Fruit fly (Drosophila melanogaster): Measurements from ENCODE around the gene CG13972.
A peak's percentile ranks its signal among the peaks of the same experiment; 100 is the strongest.

The CG13972 gene

DNA sequence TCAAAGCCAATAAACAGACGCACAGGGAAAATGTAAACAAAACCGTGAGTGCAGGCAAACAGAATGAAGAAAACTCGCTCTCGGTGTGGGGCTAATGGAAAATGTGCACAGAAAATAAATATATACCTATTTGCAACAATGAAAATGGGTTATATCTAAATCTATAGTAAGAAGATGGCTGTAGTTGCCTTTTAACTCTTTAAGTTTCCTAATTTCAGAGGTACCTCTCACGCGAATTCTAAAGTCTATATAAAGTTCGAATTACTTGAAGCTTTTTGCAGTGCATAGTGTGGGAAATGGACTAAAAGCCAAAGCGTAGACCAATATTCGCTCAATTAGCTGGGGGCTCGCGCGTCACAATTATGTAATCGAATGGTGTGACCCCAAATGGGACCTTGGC, 37.9 kb upstream of the CG13972 start (continued):
- no peak for TF ChIP-seq hth (optimal IDR thresholded peaks at IDR 0.05)
- TF ChIP-seq CG9437 (GFP tag; optimal IDR thresholded peaks at IDR 0.05): peak; percentile 61
- peak; percentile 73 for TF ChIP-seq CG2875 (GFP tag; optimal IDR thresholded peaks at IDR 0.05)
- peak; percentile 81 for TF ChIP-seq CG4820 (GFP tag; optimal IDR thresholded peaks at IDR 0.05)
- peak; percentile 83 for TF ChIP-seq HLH3B (GFP tag; IDR thresholded peaks at IDR 0.05)
- TF ChIP-seq klu (GFP tag; IDR thresholded peaks at IDR 0.05): peak; percentile 53
- TF ChIP-seq corto (GFP tag; optimal IDR thresholded peaks at IDR 0.05): no peak
- TF ChIP-seq CG30020 (tag; optimal IDR thresholded peaks at IDR 0.05): peak; percentile 35
- peak; percentile 34 for TF ChIP-seq CG6854 (GFP tag; optimal IDR thresholded peaks at IDR 0.05)
- TF ChIP-seq ttk (GFP tag; IDR thresholded peaks at IDR 0.05): peak; percentile 79
- no peak for TF ChIP-seq wek (GFP tag; optimal IDR thresholded peaks at IDR 0.05)
- peak; percentile 19 for TF ChIP-seq Hey (tag; optimal IDR thresholded peaks at IDR 0.05)
- peak; percentile 19; the same call in 1 of the 2 replicates for TF ChIP-seq Taf1 (GFP tag; IDR thresholded peaks at IDR 0.05)
- peak; percentile 66 for TF ChIP-seq Spps (tag; optimal IDR thresholded peaks at IDR 0.05)
- peak; percentile 69 for TF ChIP-seq chn (GFP tag; optimal IDR thresholded peaks at IDR 0.05)
- peak; percentile 14 for TF ChIP-seq CG7271 (tag; optimal IDR thresholded peaks at IDR 0.05)
- TF ChIP-seq CG10321 (GFP tag; IDR thresholded peaks at IDR 0.05): 0 out of 2 replicates have a peak, but pooled peaks have one; percentile 30
- TF ChIP-seq ftz-f1 (GFP tag; optimal IDR thresholded peaks at IDR 0.05): no peak
- TF ChIP-seq lov (optimal IDR thresholded peaks at IDR 0.05): no peak
- TF ChIP-seq lov (GFP tag; IDR thresholded peaks at IDR 0.05): peak; percentile 84
- TF ChIP-seq CG14014 (GFP tag; IDR thresholded peaks at IDR 0.05): peak; percentile 82
- TF ChIP-seq D19B (GFP tag; optimal IDR thresholded peaks at IDR 0.05): peak; percentile 43
- TF ChIP-seq esg (GFP tag; conservative IDR thresholded peaks at IDR 0.05): peak; percentile 74
- 0 out of 2 replicates have a peak, but pooled peaks have one; percentile 56 for TF ChIP-seq toy (GFP tag; IDR thresholded peaks at IDR 0.05)
- TF ChIP-seq CG31224 (GFP tag; IDR thresholded peaks at IDR 0.05): peak; percentile 66
- TF ChIP-seq CG17829 (tag; optimal IDR thresholded peaks at IDR 0.05): peak; percentile 80
- TF ChIP-seq sob (GFP tag; IDR thresholded peaks at IDR 0.05): peak; percentile 79
- peak; percentile 78 for TF ChIP-seq nerfin-1 (tag; optimal IDR thresholded peaks at IDR 0.05)
- TF ChIP-seq sd (tag; optimal IDR thresholded peaks at IDR 0.05): no peak
- peak; percentile 74 for TF ChIP-seq Fer1 (GFP tag; optimal IDR thresholded peaks at IDR 0.05)
- TF ChIP-seq rib (GFP tag; IDR thresholded peaks at IDR 0.05): peak; percentile 51; the same call in 1 of the 2 replicates
- TF ChIP-seq BtbVII (GFP tag; optimal IDR thresholded peaks at IDR 0.05): peak; percentile 69
- no peak for TF ChIP-seq Hmx (GFP tag; optimal IDR thresholded peaks at IDR 0.05)
- peak; percentile 52 for TF ChIP-seq CG15514 (GFP tag; optimal IDR thresholded peaks at IDR 0.05)
- TF ChIP-seq CG13624 (GFP tag; optimal IDR thresholded peaks at IDR 0.05): peak; percentile 63
- TF ChIP-seq peb (GFP tag; IDR thresholded peaks at IDR 0.05): peak; percentile 69
- no peak for TF ChIP-seq amos (GFP tag; IDR thresholded peaks at IDR 0.05; ENCODE audit: partially characterized antibody)
- TF ChIP-seq fd64A (GFP tag; optimal IDR thresholded peaks at IDR 0.05): peak; percentile 75
- peak; percentile 73 for TF ChIP-seq H2.0 (GFP tag; IDR thresholded peaks at IDR 0.05)
- TF ChIP-seq jing (GFP tag; optimal IDR thresholded peaks at IDR 0.05): peak; percentile 69
- no peak for TF ChIP-seq Poxn (GFP tag; IDR thresholded peaks at IDR 0.05)
- no peak for TF ChIP-seq bbx (GFP tag; IDR thresholded peaks at IDR 0.05; ENCODE audit: partially characterized antibody)
- peak; percentile 42; the same call in 1 of the 2 replicates for TF ChIP-seq dan (GFP tag; IDR thresholded peaks at IDR 0.05)
- TF ChIP-seq gsb (GFP tag; IDR thresholded peaks at IDR 0.05): peak; percentile 67; the same call in 1 of the 2 replicates
- TF ChIP-seq CG12071 (GFP tag; optimal IDR thresholded peaks at IDR 0.05): peak; percentile 76
- peak; percentile 92 for TF ChIP-seq Drgx (GFP tag; IDR thresholded peaks at IDR 0.05)
- TF ChIP-seq btn (GFP tag; optimal IDR thresholded peaks at IDR 0.05): peak; percentile 8
- TF ChIP-seq grau (tag; optimal IDR thresholded peaks at IDR 0.05): peak; percentile 82
- peak; percentile 72 for TF ChIP-seq CG18764 (GFP tag; optimal IDR thresholded peaks at IDR 0.05)
- peak; percentile 80 for TF ChIP-seq CG12219 (GFP tag; optimal IDR thresholded peaks at IDR 0.05)
- TF ChIP-seq CG2120 (GFP tag; optimal IDR thresholded peaks at IDR 0.05): peak; percentile 68
- no peak for TF ChIP-seq Dfd (GFP tag; optimal IDR thresholded peaks at IDR 0.05)
